Worm (Caenorhabditis elegans) whole organism, late embryonic: ENCODE measurements around the gene R186.8.

ENCODE experiments used
- K02D7.2 ChIP-seq: sonication (generic microtip); optimal IDR thresholded peaks from 2 replicates; lab custom pipeline; 2017; ENCODE audit warnings: mild to moderate bottlenecking, missing genetic modification characterization, missing compliant biosample characterization
- T23F11.4 ChIP-seq: fragments of 200-800 bp; sonication (Bioruptor generic); optimal IDR thresholded peaks from 2 replicates; lab custom pipeline; 2018; ENCODE audit warnings: mild to moderate bottlenecking, missing genetic modification characterization, missing compliant biosample characterization
- ama-1 ChIP-seq: fragments of 150-350 bp; optimal IDR thresholded peaks from 2 replicates; lab custom pipeline; 2014
- ceh-14 ChIP-seq: sonication (generic microtip); optimal IDR thresholded peaks from 2 replicates; lab custom pipeline; 2016; ENCODE audit warnings: missing genotype, missing genetic modification characterization, missing compliant biosample characterization
- ceh-18 ChIP-seq: sonication (generic microtip); optimal IDR thresholded peaks from 2 replicates; lab custom pipeline; 2016; ENCODE audit warnings: missing genetic modification characterization, missing compliant biosample characterization
- ceh-19 ChIP-seq: fragments of 200-800 bp; sonication (Bioruptor generic); optimal IDR thresholded peaks from 2 replicates; lab custom pipeline; 2018; ENCODE audit warnings: mild to moderate bottlenecking, missing genetic modification characterization, missing compliant biosample characterization
- ceh-2 ChIP-seq: sonication (generic microtip); optimal IDR thresholded peaks from 2 replicates; lab custom pipeline; 2016; ENCODE audit warnings: missing genotype, missing genetic modification characterization, missing compliant biosample characterization
- ceh-22 ChIP-seq: sonication (generic microtip); optimal IDR thresholded peaks from 2 replicates; lab custom pipeline; 2017; ENCODE audit warnings: missing biosample characterization, missing genetic modification characterization
- ceh-24 ChIP-seq: sonication (generic microtip); optimal IDR thresholded peaks from 2 replicates; lab custom pipeline; 2016; ENCODE audit warnings: mild to moderate bottlenecking, missing genetic modification characterization, missing compliant biosample characterization
- ceh-31 ChIP-seq: sonication (generic microtip); optimal IDR thresholded peaks from 2 replicates; lab custom pipeline; 2016; ENCODE audit warnings: missing genetic modification characterization, missing compliant biosample characterization
- ceh-34 ChIP-seq: sonication (generic microtip); optimal IDR thresholded peaks from 2 replicates; lab custom pipeline; 2016; ENCODE audit warnings: mild to moderate bottlenecking, missing genetic modification characterization, missing compliant biosample characterization
- ceh-6 ChIP-seq: fragments of 200-800 bp; sonication (Bioruptor generic); optimal IDR thresholded peaks from 2 replicates; lab custom pipeline; 2018; ENCODE audit warnings: mild to moderate bottlenecking, missing genetic modification characterization, missing compliant biosample characterization
- che-1 ChIP-seq: sonication (generic microtip); optimal IDR thresholded peaks from 2 replicates; lab custom pipeline; 2016; ENCODE audit warnings: mild to moderate bottlenecking, missing genetic modification characterization, missing compliant biosample characterization
- elt-2 ChIP-seq: sonication (generic microtip); optimal IDR thresholded peaks from 2 replicates; lab custom pipeline; 2016; ENCODE audit warnings: missing genetic modification reagents, missing genetic modification characterization, missing compliant biosample characterization
- eyg-1 ChIP-seq: sonication (generic microtip); optimal IDR thresholded peaks from 2 replicates; lab custom pipeline; 2016; ENCODE audit warnings: missing genotype, missing genetic modification characterization, missing compliant biosample characterization
- fax-1 ChIP-seq: sonication (generic microtip); optimal IDR thresholded peaks from 2 replicates; lab custom pipeline; 2016; ENCODE audit warnings: missing genotype, missing genetic modification characterization, missing compliant biosample characterization
- gmeb-2 ChIP-seq: sonication (generic microtip); optimal IDR thresholded peaks from 2 replicates; lab custom pipeline; 2016; ENCODE audit warnings: missing genetic modification characterization, inconsistent platforms, missing compliant biosample characterization
- hlh-13 ChIP-seq: fragments of 200-800 bp; sonication (Bioruptor generic); optimal IDR thresholded peaks from 2 replicates; lab custom pipeline; 2018; ENCODE audit warnings: mild to moderate bottlenecking, missing genetic modification characterization, missing compliant biosample characterization
- hlh-6 ChIP-seq: sonication (generic microtip); optimal IDR thresholded peaks from 2 replicates; lab custom pipeline; 2016; ENCODE audit warnings: missing genotype, missing genetic modification characterization, missing compliant biosample characterization
- lin-11 ChIP-seq: fragments of 200-800 bp; sonication (Bioruptor generic); optimal IDR thresholded peaks from 2 replicates; lab custom pipeline; 2018; ENCODE audit warnings: mild to moderate bottlenecking, missing genetic modification characterization, missing compliant biosample characterization
- nhr-11 ChIP-seq: fragments of 150-350 bp; optimal IDR thresholded peaks from 2 replicates; lab custom pipeline; 2014; ENCODE audit warnings: missing biosample characterization, missing genetic modification characterization
- odd-2 ChIP-seq: sonication (generic microtip); optimal IDR thresholded peaks from 2 replicates; lab custom pipeline; 2017; ENCODE audit warnings: antibody characterized with exemption, mild to moderate bottlenecking, missing genetic modification characterization, missing compliant biosample characterization
- pag-3 ChIP-seq: sonication (generic microtip); optimal IDR thresholded peaks from 2 replicates; lab custom pipeline; 2016; ENCODE audit warnings: missing compliant biosample characterization, missing genetic modification characterization, borderline replicate concordance
- pat-9 ChIP-seq: fragments of 200-800 bp; sonication (Bioruptor generic); optimal IDR thresholded peaks from 2 replicates; lab custom pipeline; 2018; ENCODE audit warnings: mild to moderate bottlenecking, missing genetic modification characterization, moderate library complexity, missing compliant biosample characterization
- pax-1 ChIP-seq: fragments of 150-350 bp; optimal IDR thresholded peaks from 2 replicates; lab custom pipeline; 2014; ENCODE audit warnings: missing biosample characterization, missing genetic modification characterization
- pha-2 ChIP-seq: sonication (generic microtip); optimal IDR thresholded peaks from 2 replicates; lab custom pipeline; 2017; ENCODE audit warnings: mild to moderate bottlenecking, missing genetic modification characterization, missing compliant biosample characterization
- pha-4 ChIP-seq: fragments of 150-350 bp; optimal IDR thresholded peaks from 2 replicates; lab custom pipeline; 2018; ENCODE audit warnings: missing biosample characterization, missing genetic modification reagents, missing genetic modification characterization
- ref-2 ChIP-seq: sonication (generic microtip); optimal IDR thresholded peaks from 2 replicates; lab custom pipeline; 2016; ENCODE audit warnings: missing genetic modification characterization, missing compliant biosample characterization
- syd-9 ChIP-seq: sonication (generic microtip); optimal IDR thresholded peaks from 2 replicates; lab custom pipeline; 2016; ENCODE audit warnings: mild to moderate bottlenecking, missing genetic modification characterization, moderate library complexity, missing compliant biosample characterization
- ttx-3 ChIP-seq: sonication (generic microtip); optimal IDR thresholded peaks from 2 replicates; lab custom pipeline; 2016; ENCODE audit warnings: missing genetic modification reagents, missing genetic modification characterization, missing compliant biosample characterization
- unc-42 ChIP-seq: sonication (generic microtip); optimal IDR thresholded peaks from 2 replicates; lab custom pipeline; 2016; ENCODE audit warnings: missing genotype, missing genetic modification characterization, missing compliant biosample characterization
- unc-55 ChIP-seq: sonication (generic microtip); optimal IDR thresholded peaks from 2 replicates; lab custom pipeline; 2017; ENCODE audit warnings: missing biosample characterization, missing genetic modification reagents, missing genetic modification characterization
- unc-86 ChIP-seq: sonication (generic microtip); optimal IDR thresholded peaks from 2 replicates; lab custom pipeline; 2016; ENCODE audit warnings: missing genetic modification characterization, missing compliant biosample characterization
- ztf-16 ChIP-seq: sonication (generic microtip); optimal IDR thresholded peaks from 2 replicates; lab custom pipeline; 2017; ENCODE audit warnings: missing genetic modification characterization, missing compliant biosample characterization

Gene R186.8

DNA sequence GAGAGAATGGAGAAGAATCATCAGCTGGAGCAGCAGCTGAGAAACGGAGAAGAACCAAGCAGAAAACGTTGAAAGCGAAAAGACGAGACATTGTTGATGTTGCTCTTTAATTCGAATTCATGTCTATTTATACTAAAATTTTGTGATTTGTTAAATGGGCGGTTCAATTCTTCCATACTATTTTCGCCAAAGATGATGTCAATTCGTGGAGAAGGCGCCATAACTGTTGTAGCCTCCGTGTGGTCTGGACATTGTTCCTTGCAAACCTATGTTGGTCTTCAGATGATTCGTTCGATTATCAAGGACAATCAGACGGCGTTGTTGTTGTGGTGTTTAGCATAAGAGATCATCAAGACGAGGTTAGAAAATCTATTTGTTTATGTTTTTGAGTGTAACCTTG is 29.6 kb upstream of the R186.8 start, which contains the start of gene far-3:
TSS of gene far-3 (minus strand) at position 101 of the 400 bp plus-strand sequence.
- TF ChIP-seq unc-55 (GFP tag; lab: Kevin White, UChicago) (no peak), gmeb-2 (no peak), pax-1 (tag; lab: Kevin White, UChicago) (no peak), ama-1 (no peak), ceh-22 (tag; lab: Kevin White, UChicago) (no peak), ceh-31 (tag; lab: Kevin White, UChicago) (no peak), ceh-24 (tag; lab: Kevin White, UChicago) (no peak), ceh-6 (GFP tag; lab: Kevin White, UChicago) (no peak), ceh-14 (tag; lab: Kevin White, UChicago) (no peak), pat-9 (no peak), fax-1 (tag; lab: Kevin White, UChicago) (no peak)

DNA sequence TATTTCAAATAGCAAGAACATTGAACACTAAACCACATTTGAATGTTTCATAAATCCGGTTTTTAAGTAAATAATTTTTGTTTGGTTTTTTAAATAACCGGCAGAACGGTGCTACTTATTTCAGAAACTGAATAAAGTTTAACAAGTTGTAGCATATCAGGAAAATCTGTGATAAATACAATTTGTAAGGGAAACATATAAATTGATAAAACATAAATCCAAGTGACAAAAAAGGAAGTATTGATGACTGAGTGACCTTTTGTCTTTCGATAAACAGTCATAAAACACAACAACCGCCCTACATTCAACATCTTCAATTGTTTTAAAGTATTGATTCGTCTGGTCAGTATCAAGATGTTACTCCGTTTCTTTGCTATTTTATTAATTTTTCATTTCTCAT is 27.5 kb upstream of the R186.8 start, which contains the start of gene far-5:
TSS of gene far-5 (plus strand) at position 301 of the 400 bp plus-strand sequence.
- TF ChIP-seq pha-4 (tag; lab: Kevin White, UChicago) (no peak), ceh-34 (tag; lab: Kevin White, UChicago) (no peak), hlh-13 (GFP tag; lab: Kevin White, UChicago) (no peak), odd-2 (tag; lab: Kevin White, UChicago) (no peak), ceh-19 (no peak), syd-9 (tag; lab: Kevin White, UChicago) (no peak), elt-2 (tag; lab: Kevin White, UChicago) (no peak), unc-42 (no peak), lin-11 (tag; lab: Kevin White, UChicago) (no peak), pag-3 (tag; lab: Kevin White, UChicago) (no peak), unc-86 (no peak), ceh-31 (tag; lab: Kevin White, UChicago) (no peak)

DNA sequence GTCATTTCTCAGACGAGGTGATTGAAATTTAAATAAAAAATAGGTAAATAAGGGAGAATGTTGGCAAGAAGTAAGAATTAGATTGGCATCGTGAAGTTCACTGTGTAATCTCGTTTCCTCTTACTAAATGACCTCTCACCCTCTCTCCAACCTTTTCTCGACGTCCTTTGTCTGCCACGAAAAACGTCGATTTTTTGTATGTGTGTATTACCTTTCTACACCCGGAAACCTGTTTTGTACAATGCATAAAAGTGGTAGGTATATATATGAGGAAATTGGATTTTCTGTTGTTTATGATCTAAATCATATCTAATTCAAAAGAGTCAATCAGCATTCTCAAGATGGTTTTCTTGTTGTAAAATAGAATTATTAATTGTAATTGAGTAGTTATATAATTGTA is 25.1 kb upstream of the R186.8 start, which contains the start of the genes F15B9.11 and dsl-7:
TSS of gene F15B9.11 (minus strand) at position 5 of the 400 bp plus-strand sequence.
TSS of gene dsl-7 (plus strand) at position 260 of the 400 bp plus-strand sequence.
- TF ChIP-seq ref-2 (tag; lab: Kevin White, UChicago) = no peak
- TF ChIP-seq pha-4 (tag; lab: Kevin White, UChicago) = no peak
- TF ChIP-seq ceh-6 (GFP tag; lab: Kevin White, UChicago) = no peak

DNA sequence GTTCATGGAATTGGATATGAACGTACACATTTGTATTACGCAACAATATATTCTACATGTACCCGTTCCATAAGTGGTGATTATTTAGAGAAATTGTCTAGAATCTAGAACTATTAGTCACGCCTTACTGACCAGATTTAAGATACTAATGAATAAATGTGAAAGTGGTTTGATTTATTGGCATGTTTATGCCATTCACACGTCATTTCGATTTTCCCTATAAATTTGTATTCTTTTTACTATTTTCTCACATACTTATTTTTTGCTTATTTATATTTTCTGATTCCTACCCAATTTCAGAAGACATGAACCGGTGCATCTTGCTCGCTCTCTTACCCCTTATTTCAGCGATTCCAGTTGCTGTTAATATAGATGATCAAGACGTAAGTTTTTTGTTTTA is 20.5 kb upstream of the R186.8 start, which contains the start of gene F15B9.8:
TSS of gene F15B9.8 (plus strand) at position 301 of the 400 bp plus-strand sequence.
- TF ChIP-seq K02D7.2 (tag; lab: Kevin White, UChicago) (no peak), unc-86 (no peak), pha-2 (tag; lab: Kevin White, UChicago) (no peak), ceh-18 (tag; lab: Kevin White, UChicago) (no peak), nhr-11 (no peak), pha-4 (tag; lab: Kevin White, UChicago) (no peak), hlh-6 (tag; lab: Kevin White, UChicago) (no peak), che-1 (tag; lab: Kevin White, UChicago) (no peak)

DNA sequence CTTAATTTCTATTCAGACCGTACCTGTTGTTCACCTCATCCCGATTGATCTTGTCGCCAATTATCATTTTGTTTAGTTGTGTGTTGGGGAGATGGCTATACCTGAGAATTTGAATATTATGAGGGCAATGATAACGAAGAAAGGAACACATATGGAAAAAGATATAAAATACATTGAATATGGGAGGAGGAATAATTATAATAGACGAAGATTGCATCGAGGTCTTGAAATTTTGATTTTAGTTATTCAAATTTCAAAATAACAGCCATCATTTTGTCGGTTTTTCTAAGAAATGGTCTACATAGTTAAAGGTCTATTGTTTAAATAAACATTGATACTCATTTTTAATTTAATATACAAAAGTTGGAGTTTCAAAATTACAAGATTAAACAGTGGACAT is 19.3 kb upstream of the R186.8 start, which contains the start of gene shw-3:
TSS of gene shw-3 (minus strand) at position 101 of the 400 bp plus-strand sequence.
- TF ChIP-seq pha-2 (tag; lab: Kevin White, UChicago) (no peak), gmeb-2 (no peak), ceh-2 (no peak), T23F11.4 (no peak), ztf-16 (tag; lab: Kevin White, UChicago) (no peak), elt-2 (tag; lab: Kevin White, UChicago) (no peak), eyg-1 (no peak), ttx-3 (tag; lab: Kevin White, UChicago) (no peak), pag-3 (tag; lab: Kevin White, UChicago) (no peak), ceh-18 (tag; lab: Kevin White, UChicago) (no peak), ceh-24 (tag; lab: Kevin White, UChicago) (no peak)
